Fruit fly (Drosophila melanogaster): ENCODE measurements around the gene CG43843.
A peak's percentile ranks its signal among the peaks of the same experiment; 100 is the strongest.

CG43843 gene

dm6 chrX:18467881-18468280, 7.7 kb upstream of the CG43843 start (continued):
- TF ChIP-seq vfl (GFP tag; optimal IDR thresholded peaks at IDR 0.05) (no peak), disco-r (GFP tag; optimal IDR thresholded peaks at IDR 0.05) (no peak), CG33557 (GFP tag; optimal IDR thresholded peaks at IDR 0.05) (no peak), Lim3 (GFP tag; IDR thresholded peaks at IDR 0.05) (no peak), Xrp1 (GFP tag; IDR thresholded peaks at IDR 0.05) (no peak), CG7963 (GFP tag; IDR thresholded peaks at IDR 0.05; ENCODE audit: partially characterized antibody) (no peak), eyg (GFP tag; optimal IDR thresholded peaks at IDR 0.05) (no peak), CG17612 (GFP tag; IDR thresholded peaks at IDR 0.05) (no peak), wek (GFP tag; optimal IDR thresholded peaks at IDR 0.05) (no peak), CG2116 (GFP tag; optimal IDR thresholded peaks at IDR 0.05) (no peak), pum (GFP tag; optimal IDR thresholded peaks at IDR 0.05) (no peak), Antp (GFP tag; optimal IDR thresholded peaks at IDR 0.05) (no peak), CG13624 (GFP tag; optimal IDR thresholded peaks at IDR 0.05) (no peak), CG1603 (tag; optimal IDR thresholded peaks at IDR 0.05) (peak; percentile 25), CG8924 (tag; optimal IDR thresholded peaks at IDR 0.05) (no peak), CG3726 (GFP tag; IDR thresholded peaks at IDR 0.05) (no peak), CG18764 (GFP tag; optimal IDR thresholded peaks at IDR 0.05) (no peak), ac (GFP tag; optimal IDR thresholded peaks at IDR 0.05) (no peak), mirr (GFP tag; optimal IDR thresholded peaks at IDR 0.05) (no peak), run (tag; optimal IDR thresholded peaks at IDR 0.05) (no peak), CG11456 (GFP tag; IDR thresholded peaks at IDR 0.05) (peak; percentile 60; the same call in 1 of the 3 replicates), Usf (GFP tag; optimal IDR thresholded peaks at IDR 0.05) (no peak), ken (GFP tag; IDR thresholded peaks at IDR 0.05) (no peak), HHEX (GFP tag; optimal IDR thresholded peaks at IDR 0.05) (peak; percentile 29), CG14014 (GFP tag; IDR thresholded peaks at IDR 0.05) (no peak), Atf-2 (GFP tag; optimal IDR thresholded peaks at IDR 0.05) (no peak), fru (optimal IDR thresholded peaks at IDR 0.05) (no peak), CG17361 (GFP tag; IDR thresholded peaks at IDR 0.05) (no peak), Drgx (GFP tag; IDR thresholded peaks at IDR 0.05) (no peak), Trl (optimal IDR thresholded peaks at IDR 0.05) (no peak), Trl (GFP tag; optimal IDR thresholded peaks at IDR 0.05) (no peak), ase (GFP tag; IDR thresholded peaks at IDR 0.05) (no peak), tap (tag; optimal IDR thresholded peaks at IDR 0.05) (no peak), CG11247 (GFP tag; IDR thresholded peaks at IDR 0.05) (no peak), oc (tag; optimal IDR thresholded peaks at IDR 0.05) (no peak), CG14710 (tag; optimal IDR thresholded peaks at IDR 0.05) (no peak), CG31365 (tag; optimal IDR thresholded peaks at IDR 0.05) (no peak), cas (GFP tag; IDR thresholded peaks at IDR 0.05) (no peak), CG8290 (GFP tag; optimal IDR thresholded peaks at IDR 0.05) (no peak), CG8290 (tag; optimal IDR thresholded peaks at IDR 0.05) (peak in 1 of 2 experiments; percentile 28), CG4328 (GFP tag; optimal IDR thresholded peaks at IDR 0.05) (no peak), CG11085 (GFP tag; IDR thresholded peaks at IDR 0.05) (no peak), CG7928 (GFP tag; optimal IDR thresholded peaks at IDR 0.05) (no peak), CG4424 (GFP tag; optimal IDR thresholded peaks at IDR 0.05) (no peak), CG8478 (optimal IDR thresholded peaks at IDR 0.05) (no peak), Hmr (GFP tag; optimal IDR thresholded peaks at IDR 0.05) (peak; percentile 48), sqz (GFP tag; optimal IDR thresholded peaks at IDR 0.05) (no peak), ci (GFP tag; IDR thresholded peaks at IDR 0.05) (no peak), Scr (GFP tag; IDR thresholded peaks at IDR 0.05; ENCODE audit: partially characterized antibody) (no peak), Aef1 (GFP tag; IDR thresholded peaks at IDR 0.05) (no peak), sug (tag; optimal IDR thresholded peaks at IDR 0.05) (no peak), Blimp-1 (GFP tag; optimal IDR thresholded peaks at IDR 0.05) (no peak), slbo (GFP tag; IDR thresholded peaks at IDR 0.05) (peak; percentile 58), caup (GFP tag; optimal IDR thresholded peaks at IDR 0.05; ENCODE audit: severe bottlenecking) (peak; percentile 7)
